Worm (Caenorhabditis elegans): Measurements from ENCODE around the gene sars-1.
A peak's percentile ranks its signal among the peaks of the same experiment; 100 is the strongest.

The sars-1 gene

DNA sequence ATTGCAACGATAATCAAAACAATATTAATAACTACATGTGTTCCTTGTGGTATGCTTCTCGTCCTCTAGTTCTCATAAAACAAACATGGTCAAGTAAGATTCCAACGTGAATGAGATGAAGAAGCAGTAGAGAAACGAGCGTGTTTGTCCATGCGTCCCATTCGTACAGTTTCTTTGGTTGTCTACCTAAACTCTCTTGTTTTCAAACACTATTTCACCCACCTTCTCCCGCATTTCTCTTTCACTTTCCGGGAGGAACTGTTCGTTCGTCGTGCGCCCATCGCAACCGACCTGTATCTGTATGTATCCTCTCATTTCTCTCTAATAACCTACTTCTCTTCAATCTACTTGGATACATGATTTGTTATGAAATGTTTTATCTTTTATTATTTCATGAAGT is 4.2 kb downstream of the sars-1 start:
- TF ChIP-seq hmg-11 (tag; optimal IDR thresholded peaks at IDR 0.05) (peak; percentile 22), sea-2 (GFP tag; optimal IDR thresholded peaks at IDR 0.05) (no peak), nhr-25 (tag; optimal IDR thresholded peaks at IDR 0.05) (peak; percentile 78), nhr-43 (tag; optimal IDR thresholded peaks at IDR 0.05; ENCODE audit: poor library complexity, severe bottlenecking) (peak; percentile 41), pha-4 (tag; optimal IDR thresholded peaks at IDR 0.05) (peak; percentile 63), elt-1 (tag; optimal IDR thresholded peaks at IDR 0.05) (no peak), nhr-23 (tag; optimal IDR thresholded peaks at IDR 0.05) (peak; percentile 91), nhr-237 (tag; optimal IDR thresholded peaks at IDR 0.05) (no peak)

DNA sequence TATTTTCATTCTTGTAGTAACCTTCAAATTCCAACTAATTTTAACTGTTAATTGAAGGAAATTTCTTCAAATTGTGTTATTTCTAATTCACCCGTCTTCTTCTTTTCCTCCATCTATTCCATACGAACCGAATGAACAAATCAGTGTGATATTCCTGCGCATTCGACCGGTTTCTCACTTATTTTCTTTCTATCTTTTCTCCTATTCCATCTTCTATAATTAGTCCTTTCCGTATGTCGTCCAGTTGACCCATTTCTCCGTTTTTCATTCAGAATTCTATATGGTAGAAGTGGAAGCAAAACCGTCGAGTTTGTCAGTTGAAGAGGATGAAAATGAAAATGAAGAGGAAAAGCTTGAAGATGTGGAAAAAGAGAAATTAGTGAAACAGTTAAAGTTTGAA is 6.0 kb downstream of the sars-1 start, which contains the start of gene magu-4:
magu-4 (plus strand) TSS at position 218 of the 400 bp plus-strand sequence.
- TF ChIP-seq lin-15B (tag; optimal IDR thresholded peaks at IDR 0.05) (no peak), nhr-23 (tag; optimal IDR thresholded peaks at IDR 0.05) (peak; percentile 61)

DNA sequence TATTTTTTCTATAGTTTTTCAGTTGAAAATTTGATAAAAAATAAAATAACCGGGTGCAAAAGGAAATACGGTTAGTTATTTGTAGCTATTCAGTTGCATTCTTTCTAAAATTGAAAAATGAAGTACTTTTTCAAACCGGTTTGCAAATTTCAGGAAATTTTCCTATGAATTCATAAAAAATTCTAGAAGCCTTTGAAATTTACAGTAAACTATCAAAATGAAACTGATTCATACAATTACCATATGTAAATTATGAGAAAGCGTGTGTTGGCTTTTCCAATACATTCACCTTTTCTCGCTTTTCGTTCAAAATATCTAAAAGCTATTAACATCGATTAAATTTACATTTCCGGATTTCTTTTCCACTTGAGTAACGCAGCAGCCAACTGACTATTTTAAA is 13.5 kb downstream of the sars-1 start, which contains the start of gene ent-7:
ent-7 (plus strand) TSS at position 301 of the 400 bp plus-strand sequence.
- no peak for TF ChIP-seq nhr-77 (tag; optimal IDR thresholded peaks at IDR 0.05)
- TF ChIP-seq eor-1 (tag; optimal IDR thresholded peaks at IDR 0.05) = no peak
- no peak for TF ChIP-seq ceh-16 (tag; optimal IDR thresholded peaks at IDR 0.05)

DNA sequence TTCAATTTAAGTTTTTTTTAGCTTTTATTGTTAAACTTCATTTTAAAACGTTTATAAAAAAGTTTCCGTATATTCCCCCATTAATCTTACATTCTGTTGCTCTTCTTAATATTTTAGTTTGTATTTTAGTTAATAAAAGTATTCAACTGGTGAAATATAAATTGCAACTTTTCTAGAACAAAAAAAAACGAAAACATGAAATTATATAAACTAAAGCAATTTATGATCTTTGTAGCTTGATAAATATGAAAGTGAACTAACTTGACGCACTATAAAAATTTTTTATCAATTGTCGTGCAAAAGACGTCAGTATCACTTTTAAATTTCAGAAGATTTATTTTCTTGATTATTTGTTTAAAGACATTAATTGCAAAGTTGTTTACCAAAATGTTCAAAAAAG is 14.1 kb downstream of the sars-1 start, which contains the start of gene F44D12.2:
F44D12.2 (minus strand) TSS at position 101 of the 400 bp plus-strand sequence.
- no peak for TF ChIP-seq unc-39 (tag; optimal IDR thresholded peaks at IDR 0.05)
- TF ChIP-seq pha-4 (tag; optimal IDR thresholded peaks at IDR 0.05) = peak; percentile 22
- no peak for TF ChIP-seq elt-2 (tag; optimal IDR thresholded peaks at IDR 0.05)
- no peak for TF ChIP-seq nhr-28 (tag; optimal IDR thresholded peaks at IDR 0.05)
- TF ChIP-seq elt-1 (tag; optimal IDR thresholded peaks at IDR 0.05) = no peak
- no peak for TF ChIP-seq hmg-11 (tag; optimal IDR thresholded peaks at IDR 0.05)
- TF ChIP-seq fkh-10 (GFP tag; optimal IDR thresholded peaks at IDR 0.05) = no peak
- no peak for TF ChIP-seq fos-1 (tag; optimal IDR thresholded peaks at IDR 0.05)
- TF ChIP-seq nhr-77 (tag; optimal IDR thresholded peaks at IDR 0.05) = no peak
- TF ChIP-seq mml-1 (tag; optimal IDR thresholded peaks at IDR 0.05) = no peak
- TF ChIP-seq elt-3 (tag; optimal IDR thresholded peaks at IDR 0.05) = no peak
- no peak for TF ChIP-seq aly-2 (tag; optimal IDR thresholded peaks at IDR 0.05)
- peak; percentile 1 for TF ChIP-seq pqm-1 (tag; optimal IDR thresholded peaks at IDR 0.05)
- TF ChIP-seq zag-1 (tag; optimal IDR thresholded peaks at IDR 0.05) = no peak

DNA sequence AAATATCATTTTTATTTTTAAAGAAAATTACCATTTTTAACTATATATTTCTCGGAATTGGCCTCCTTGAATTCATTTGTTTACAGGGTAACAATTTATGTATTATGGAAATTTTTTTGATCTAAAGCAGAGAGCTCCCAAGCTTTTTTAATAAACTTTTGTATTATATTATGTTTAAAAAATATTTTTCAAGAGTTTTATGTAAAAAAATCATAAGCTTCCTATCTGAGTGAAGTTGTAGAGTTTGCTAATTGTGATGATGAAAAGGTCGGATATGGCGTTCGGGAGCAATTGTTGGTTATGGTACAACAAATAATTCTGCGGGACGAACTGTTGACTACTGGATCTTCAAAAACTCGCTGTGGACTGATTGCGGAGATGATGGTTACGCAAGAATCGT is 17.8 kb downstream of the sars-1 start, which contains the start of gene F44D12.19:
F44D12.19 (plus strand) TSS at position 301 of the 400 bp plus-strand sequence.
- no peak for TF ChIP-seq elt-3 (tag; optimal IDR thresholded peaks at IDR 0.05)
- no peak for TF ChIP-seq ceh-9 (tag; optimal IDR thresholded peaks at IDR 0.05)
- no peak for TF ChIP-seq jun-1 (tag; optimal IDR thresholded peaks at IDR 0.05)
- TF ChIP-seq nhr-11 (tag; optimal IDR thresholded peaks at IDR 0.05) = no peak

DNA sequence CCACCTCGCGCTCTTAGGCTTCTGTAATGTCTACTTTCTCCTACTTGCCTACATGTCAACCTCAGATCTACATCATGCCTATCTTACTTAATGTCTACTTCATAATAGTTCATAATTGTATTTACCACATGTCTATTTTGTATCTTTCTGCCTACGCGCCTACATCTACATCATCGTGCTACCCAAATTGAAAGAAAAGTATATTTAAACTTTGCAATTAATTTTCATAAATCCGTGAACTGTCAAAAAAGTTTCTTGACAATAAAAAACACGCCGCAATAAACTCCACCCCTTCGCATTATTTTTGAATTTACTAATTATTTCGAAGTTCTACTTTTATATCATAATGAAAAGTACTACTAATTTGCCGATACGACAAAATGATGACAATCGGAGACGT is 19.5 kb downstream of the sars-1 start, which contains the start of gene F44D12.8:
F44D12.8 (plus strand) TSS at position 301 of the 400 bp plus-strand sequence.
- no peak for TF ChIP-seq egl-27 (tag; optimal IDR thresholded peaks at IDR 0.05)
- no peak for TF ChIP-seq ama-1 (optimal IDR thresholded peaks at IDR 0.05)
- TF ChIP-seq pqm-1 (tag; optimal IDR thresholded peaks at IDR 0.05) = no peak
- TF ChIP-seq hmg-11 (tag; optimal IDR thresholded peaks at IDR 0.05) = no peak
- TF ChIP-seq jun-1 (tag; optimal IDR thresholded peaks at IDR 0.05) = no peak
- no peak for TF ChIP-seq lsy-12 (tag; optimal IDR thresholded peaks at IDR 0.05)
- TF ChIP-seq nhr-11 (tag; optimal IDR thresholded peaks at IDR 0.05) = no peak
- TF ChIP-seq elt-2 (tag; optimal IDR thresholded peaks at IDR 0.05) = no peak
- no peak for TF ChIP-seq lin-15B (tag; optimal IDR thresholded peaks at IDR 0.05)
- no peak for TF ChIP-seq R02D3.7 (tag; optimal IDR thresholded peaks at IDR 0.05)
- no peak for TF ChIP-seq fkh-10 (GFP tag; optimal IDR thresholded peaks at IDR 0.05)
- TF ChIP-seq nhr-12 (tag; optimal IDR thresholded peaks at IDR 0.05) = no peak
- TF ChIP-seq elt-3 (tag; optimal IDR thresholded peaks at IDR 0.05) = no peak
- TF ChIP-seq unc-39 (tag; optimal IDR thresholded peaks at IDR 0.05) = no peak
- TF ChIP-seq lin-39 (tag; optimal IDR thresholded peaks at IDR 0.05) = no peak
